Fruit fly (Drosophila melanogaster): ENCODE data around the gene Hsc70-3.

Gene Hsc70-3

dm6 chrX:11820284-11821075 lies 13.6 kb upstream of the Hsc70-3 start (continued):
- TF ChIP-seq jumu (GFP tag; optimal IDR thresholded peaks at IDR 0.05) = no peak
- no peak for TF ChIP-seq CG31388 (GFP tag; optimal IDR thresholded peaks at IDR 0.05)
- no peak for TF ChIP-seq Stat92E (GFP tag; optimal IDR thresholded peaks at IDR 0.05)
- TF ChIP-seq CG7357 (GFP tag; IDR thresholded peaks at IDR 0.05) = no peak
- no peak for TF ChIP-seq ATbp (GFP tag; optimal IDR thresholded peaks at IDR 0.05)
- no peak for TF ChIP-seq gro (GFP tag; optimal IDR thresholded peaks at IDR 0.05)
- TF ChIP-seq Lhr (GFP tag; optimal IDR thresholded peaks at IDR 0.05) = no peak
- TF ChIP-seq pros (GFP tag; optimal IDR thresholded peaks at IDR 0.05) = no peak
- TF ChIP-seq CG4820 (GFP tag; optimal IDR thresholded peaks at IDR 0.05) = peak; percentile 47
- no peak for TF ChIP-seq CG16863 (GFP tag; optimal IDR thresholded peaks at IDR 0.05)
- no peak for TF ChIP-seq CG2116 (GFP tag; optimal IDR thresholded peaks at IDR 0.05)
- TF ChIP-seq CG5245 (GFP tag; optimal IDR thresholded peaks at IDR 0.05) = no peak
- TF ChIP-seq CG10959 (GFP tag; IDR thresholded peaks at IDR 0.05) = no peak
- TF ChIP-seq wor (GFP tag; IDR thresholded peaks at IDR 0.05) = no peak
- TF ChIP-seq CG6689 (GFP tag; IDR thresholded peaks at IDR 0.05) = 0 out of 2 replicates have a peak, but pooled peaks have one; percentile 32
- TF ChIP-seq sob (GFP tag; IDR thresholded peaks at IDR 0.05) = no peak
- no peak for TF ChIP-seq CG8089 (GFP tag; optimal IDR thresholded peaks at IDR 0.05)

dm6 chrX:11819241-11819862 lies 12.4 kb upstream of the Hsc70-3 start:
- TF ChIP-seq ems (GFP tag; optimal IDR thresholded peaks at IDR 0.05) (no peak), ci (GFP tag; IDR thresholded peaks at IDR 0.05) (no peak), fd3F (GFP tag; optimal IDR thresholded peaks at IDR 0.05) (no peak), CG18619 (GFP tag; optimal IDR thresholded peaks at IDR 0.05) (no peak), CG30431 (GFP tag; optimal IDR thresholded peaks at IDR 0.05) (no peak), Scr (GFP tag; IDR thresholded peaks at IDR 0.05; ENCODE audit: partially characterized antibody) (no peak), CG9797 (GFP tag; optimal IDR thresholded peaks at IDR 0.05) (no peak), Med (GFP tag) (peak; percentile 52), oc (tag; optimal IDR thresholded peaks at IDR 0.05) (no peak), BtbVII (GFP tag; optimal IDR thresholded peaks at IDR 0.05) (no peak), Elba2 (GFP tag; optimal IDR thresholded peaks at IDR 0.05) (no peak), CG7963 (GFP tag; IDR thresholded peaks at IDR 0.05; ENCODE audit: partially characterized antibody) (no peak), sug (tag; optimal IDR thresholded peaks at IDR 0.05) (peak; percentile 22), cato (GFP tag; optimal IDR thresholded peaks at IDR 0.05; ENCODE audit: borderline replicate concordance) (no peak), Lim3 (GFP tag; IDR thresholded peaks at IDR 0.05) (no peak), Nf-YB (GFP tag; optimal IDR thresholded peaks at IDR 0.05) (no peak), kay (GFP tag; optimal IDR thresholded peaks at IDR 0.05) (no peak), jumu (GFP tag; optimal IDR thresholded peaks at IDR 0.05) (no peak), CG11085 (GFP tag; IDR thresholded peaks at IDR 0.05) (no peak), usp (GFP tag; optimal IDR thresholded peaks at IDR 0.05) (no peak), CG8944 (GFP tag; optimal IDR thresholded peaks at IDR 0.05) (no peak), MESR4 (GFP tag; optimal IDR thresholded peaks at IDR 0.05) (no peak), ac (GFP tag; optimal IDR thresholded peaks at IDR 0.05) (no peak), CG12071 (GFP tag; optimal IDR thresholded peaks at IDR 0.05) (no peak), CG12391 (tag; optimal IDR thresholded peaks at IDR 0.05) (no peak), Drgx (GFP tag; IDR thresholded peaks at IDR 0.05) (0 out of 2 replicates have a peak, but pooled peaks have one; percentile 17), CG4707 (GFP tag; optimal IDR thresholded peaks at IDR 0.05) (no peak), CG15269 (tag; optimal IDR thresholded peaks at IDR 0.05) (no peak), cg (GFP tag; optimal IDR thresholded peaks at IDR 0.05) (no peak), CG18476 (GFP tag; optimal IDR thresholded peaks at IDR 0.05) (no peak), Doc2 (GFP tag; IDR thresholded peaks at IDR 0.05) (no peak), grau (tag; optimal IDR thresholded peaks at IDR 0.05) (peak; percentile 58)
